Fruit fly (Drosophila melanogaster) whole organism, adult: ENCODE results near the gene ssp.
A peak's percentile ranks its signal among the peaks of the same experiment; 100 is the strongest.

Experiments
- CG11617 ChIP-seq: fragments of 200-800 bp; sonication (Bioruptor generic); optimal IDR thresholded peaks from 2 replicates; lab custom pipeline; 2017; ENCODE audit warnings: mild to moderate bottlenecking, missing biosample characterization, missing genetic modification reagents, missing genetic modification characterization
- CG12768 ChIP-seq: fragments of 200-800 bp; sonication (Bioruptor generic); optimal IDR thresholded peaks from 2 replicates; lab custom pipeline; 2017; ENCODE audit warnings: missing biosample characterization, missing genetic modification characterization, mild to moderate bottlenecking, moderate library complexity, missing genetic modification reagents
- CG14711 ChIP-seq: fragments of 200-800 bp; sonication (Bioruptor generic); optimal IDR thresholded peaks from 2 replicates; lab custom pipeline; 2018; ENCODE audit warnings: missing biosample characterization, mild to moderate bottlenecking, missing genetic modification characterization, moderate library complexity
- CG1620 ChIP-seq: fragments of 200-800 bp; sonication (Bioruptor generic); optimal IDR thresholded peaks from 2 replicates; lab custom pipeline; 2016; ENCODE audit warnings: missing biosample characterization, missing genetic modification characterization
- CG33017 ChIP-seq: fragments of 200-800 bp; sonication (Bioruptor generic); optimal IDR thresholded peaks from 2 replicates; lab custom pipeline; 2018; ENCODE audit warnings: missing biosample characterization, mild to moderate bottlenecking, missing genetic modification characterization, moderate library complexity
- CG5204 ChIP-seq: fragments of 200-800 bp; sonication (Bioruptor generic); optimal IDR thresholded peaks from 2 replicates; lab custom pipeline; 2016; ENCODE audit warnings: missing biosample characterization, missing genetic modification characterization
- CG7045 ChIP-seq: fragments of 200-800 bp; sonication (Bioruptor generic); optimal IDR thresholded peaks from 2 replicates; lab custom pipeline; 2017; ENCODE audit warnings: missing biosample characterization, mild to moderate bottlenecking, missing genetic modification characterization
- CG7101 ChIP-seq: fragments of 200-800 bp; sonication (Bioruptor generic); optimal IDR thresholded peaks from 2 replicates; lab custom pipeline; 2018; ENCODE audit warnings: missing biosample characterization, mild to moderate bottlenecking, missing genetic modification characterization, moderate library complexity
- Clk ChIP-seq: fragments of 200-800 bp; sonication (Bioruptor generic); optimal IDR thresholded peaks from 2 replicates; lab custom pipeline; 2017; ENCODE audit warnings: missing biosample characterization, missing genetic modification characterization
- Crg-1 ChIP-seq: fragments of 200-800 bp; sonication (Bioruptor generic); optimal IDR thresholded peaks from 2 replicates; lab custom pipeline; 2016; ENCODE audit warnings: missing biosample characterization, missing genetic modification characterization
- Hr96 ChIP-seq: fragments of 200-800 bp; sonication (Bioruptor generic); optimal IDR thresholded peaks from 2 replicates; lab custom pipeline; 2016; ENCODE audit warnings: missing biosample characterization, missing genetic modification characterization
- Mnt ChIP-seq: fragments of 200-800 bp; sonication (Bioruptor generic); optimal IDR thresholded peaks from 2 replicates; lab custom pipeline; 2016; ENCODE audit warnings: missing biosample characterization, mild to moderate bottlenecking, missing genetic modification characterization
- bab1 ChIP-seq: fragments of 200-800 bp; sonication (Bioruptor generic); optimal IDR thresholded peaks from 3 replicates; lab custom pipeline; 2019; ENCODE audit warnings: missing biosample characterization, mild to moderate bottlenecking, missing genetic modification characterization, moderate library complexity
- cic ChIP-seq: fragments of 200-800 bp; sonication (Bioruptor generic); optimal IDR thresholded peaks from 2 replicates; lab custom pipeline; 2017; ENCODE audit warnings: missing biosample characterization, mild to moderate bottlenecking, missing genetic modification characterization, moderate library complexity
- cnc ChIP-seq, 2 experiments: fragments of >200 bp; optimal IDR thresholded peaks; 2 replicates each; lab custom pipeline; 2017
- kay ChIP-seq: fragments of 200-800 bp; sonication (Bioruptor generic); peaks from one replicate; lab custom pipeline; 2016; ENCODE audit warnings: missing biosample characterization, missing genetic modification characterization, borderline replicate concordance
- ovo ChIP-seq: fragments of 200-800 bp; sonication (Bioruptor generic); optimal IDR thresholded peaks from 2 replicates; lab custom pipeline; 2016; ENCODE audit warnings: missing biosample characterization, missing genetic modification characterization
- pad ChIP-seq: fragments of 200-800 bp; sonication (Bioruptor generic); optimal IDR thresholded peaks from 3 replicates; lab custom pipeline; 2017; ENCODE audit warnings: missing biosample characterization, missing genetic modification characterization, mild to moderate bottlenecking, moderate library complexity, missing genetic modification reagents
- tj ChIP-seq: fragments of 200-800 bp; sonication (Bioruptor generic); optimal IDR thresholded peaks from 3 replicates; lab custom pipeline; 2017; ENCODE audit warnings: missing biosample characterization, mild to moderate bottlenecking, missing genetic modification characterization, moderate library complexity
- toe ChIP-seq: fragments of 200-800 bp; sonication (Bioruptor generic); optimal IDR thresholded peaks from 2 replicates; lab custom pipeline; 2016; ENCODE audit warnings: missing biosample characterization, missing genetic modification characterization

The ssp gene

dm6 chr3L:12138113-12138899 is 20.2 kb downstream of the ssp start, which contains the start of the genes ND-SGDH and RhoGAP68F:
TSS of gene ND-SGDH (minus strand) at chr3L:12138584.
TSS of gene RhoGAP68F (plus strand) at chr3L:12138868.
- peak; percentile 73 for TF ChIP-seq Mnt (GFP tag; lab: Kevin White, UChicago)
- peak; percentile 73 for TF ChIP-seq CG33017 (tag; lab: Kevin White, UChicago)
- TF ChIP-seq kay: no peak
- peak; percentile 68 for TF ChIP-seq CG14711
- TF ChIP-seq CG5204: no peak
- peak; percentile 88 for TF ChIP-seq CG12768
- TF ChIP-seq Clk: peak; percentile 85
- peak; percentile 48 for TF ChIP-seq cic (GFP tag; lab: Kevin White, UChicago)
- TF ChIP-seq cnc (optimal IDR thresholded peaks at IDR 0.05; lab: Kevin White, UChicago): no peak
- TF ChIP-seq CG11617 (GFP tag; lab: Kevin White, UChicago): peak; percentile 85
- peak; percentile 85 for TF ChIP-seq CG1620 (GFP tag; lab: Kevin White, UChicago)
- peak; percentile 61 for TF ChIP-seq ovo (GFP tag; lab: Kevin White, UChicago)
- TF ChIP-seq CG7045 (GFP tag; lab: Kevin White, UChicago): peak; percentile 87
- peak; percentile 83 for TF ChIP-seq CG7101 (tag; lab: Kevin White, UChicago)
- TF ChIP-seq bab1 (GFP tag; lab: Kevin White, UChicago): peak; percentile 69
- peak; percentile 77 for TF ChIP-seq Crg-1
- TF ChIP-seq tj (GFP tag; lab: Kevin White, UChicago): peak; percentile 90
- peak; percentile 88 for TF ChIP-seq Hr96 (GFP tag; lab: Kevin White, UChicago)
- TF ChIP-seq pad (GFP tag; lab: Kevin White, UChicago): peak; percentile 70
- peak; percentile 94 for TF ChIP-seq toe (GFP tag; lab: Kevin White, UChicago)

dm6 chr3L:12139232-12139698 is 21.2 kb downstream of the ssp start:
- TF ChIP-seq CG11617 (GFP tag; lab: Kevin White, UChicago) (peak; percentile 19), Crg-1 (peak; percentile 12), kay (no peak), CG14711 (peak; percentile 35), CG12768 (no peak), Clk (no peak), cnc (optimal IDR thresholded peaks at IDR 0.05; lab: Kevin White, UChicago) (no peak), pad (GFP tag; lab: Kevin White, UChicago) (peak; percentile 7), CG5204 (no peak), ovo (GFP tag; lab: Kevin White, UChicago) (no peak), CG7045 (GFP tag; lab: Kevin White, UChicago) (peak; percentile 49), Hr96 (GFP tag; lab: Kevin White, UChicago) (no peak), tj (GFP tag; lab: Kevin White, UChicago) (no peak), cic (GFP tag; lab: Kevin White, UChicago) (no peak), CG1620 (GFP tag; lab: Kevin White, UChicago) (peak; percentile 26), toe (GFP tag; lab: Kevin White, UChicago) (no peak), CG33017 (tag; lab: Kevin White, UChicago) (peak; percentile 33), CG7101 (tag; lab: Kevin White, UChicago) (peak; percentile 29)

dm6 chr3L:12145709-12146694 is 27.9 kb downstream of the ssp start, which contains the start of the genes eIF3l and Nrx-IV:
TSS of gene eIF3l (minus strand) at chr3L:12146097.
TSS of gene Nrx-IV (plus strand) at chr3L:12146519.
- TF ChIP-seq bab1 (GFP tag; lab: Kevin White, UChicago) (no peak), CG1620 (GFP tag; lab: Kevin White, UChicago) (no peak)

- TF ChIP-seq Clk (no peak), cic (GFP tag; lab: Kevin White, UChicago) (no peak), bab1 (GFP tag; lab: Kevin White, UChicago) (no peak), CG7101 (tag; lab: Kevin White, UChicago) (no peak), CG14711 (no peak), cnc (optimal IDR thresholded peaks at IDR 0.05; lab: Kevin White, UChicago) (no peak), Crg-1 (no peak), Mnt (GFP tag; lab: Kevin White, UChicago) (peak; percentile 30), ovo (GFP tag; lab: Kevin White, UChicago) (peak; percentile 48), CG33017 (tag; lab: Kevin White, UChicago) (no peak)
These were observed 28.9 kb downstream of the ssp start for dm6 chr3L:12146970-12147369.

dm6 chr3L:12149024-12149423 is 31.0 kb downstream of the ssp start, which contains the start of gene CG32099:
TSS of gene CG32099 (plus strand) at chr3L:12149273.
- peak; percentile 13 for TF ChIP-seq CG14711
- no peak for TF ChIP-seq ovo (GFP tag; lab: Kevin White, UChicago)
- no peak for TF ChIP-seq CG5204
